Fruit fly (Drosophila melanogaster) whole organism, wandering third instar larva: ENCODE measurements around the gene CG44475.

Experiments used
- Abd-B ChIP-seq: fragments of >200 bp; optimal IDR thresholded peaks from 2 replicates; lab custom pipeline; 2017; ENCODE audit warnings: missing biosample characterization, missing genetic modification characterization
- CG32264 ChIP-seq: fragments of 200-800 bp; sonication (Bioruptor generic); optimal IDR thresholded peaks from 2 replicates; lab custom pipeline; 2016; ENCODE audit warnings: missing biosample characterization, missing genetic modification characterization
- CrebA ChIP-seq: fragments of 200-800 bp; sonication (Bioruptor generic); optimal IDR thresholded peaks from 2 replicates; lab custom pipeline; 2016; ENCODE audit warnings: missing biosample characterization, mild to moderate bottlenecking, missing genetic modification characterization, borderline replicate concordance
- Dif ChIP-seq: fragments of 200-275, 200-300 bp; sonication (Bioruptor generic); optimal IDR thresholded peaks from 2 replicates; lab custom pipeline; 2018; ENCODE audit warnings: missing biosample characterization, missing genetic modification characterization; ENCODE audit not compliant: partially characterized antibody
- GATAd ChIP-seq: sonication (Bioruptor generic); optimal IDR thresholded peaks from 2 replicates; lab custom pipeline; 2016; ENCODE audit warnings: missing biosample characterization, missing genetic modification characterization
- HLH106 ChIP-seq: fragments of 200-800 bp; optimal IDR thresholded peaks from 3 replicates; lab custom pipeline; 2019; ENCODE audit warnings: missing biosample characterization, mild to moderate bottlenecking, missing genetic modification characterization, moderate library complexity
- Hnf4 ChIP-seq: fragments of 200-800 bp; sonication (Bioruptor generic); optimal IDR thresholded peaks from 2 replicates; lab custom pipeline; 2016; ENCODE audit warnings: missing biosample characterization, mild to moderate bottlenecking, missing genetic modification characterization
- Hr78 ChIP-seq: fragments of >200 bp; optimal IDR thresholded peaks from 2 replicates; lab custom pipeline; 2017; ENCODE audit warnings: missing biosample characterization, missing genetic modification characterization
- Hr83 ChIP-seq: fragments of 200-300 bp; sonication (Bioruptor generic); optimal IDR thresholded peaks from 2 replicates; lab custom pipeline; 2016; ENCODE audit warnings: missing biosample characterization, mild to moderate bottlenecking, missing genetic modification characterization, moderate library complexity; ENCODE audit not compliant: poor library complexity, severe bottlenecking
- Jra ChIP-seq: sonication (Bioruptor generic); optimal IDR thresholded peaks from 2 replicates; lab custom pipeline; 2016; ENCODE audit warnings: missing biosample characterization, missing genetic modification characterization
- Myc ChIP-seq: fragments of >200 bp; optimal IDR thresholded peaks from 2 replicates; lab custom pipeline; 2017
- N ChIP-seq: fragments of >200 bp; optimal IDR thresholded peaks from 2 replicates; lab custom pipeline; 2018; ENCODE audit warnings: missing biosample characterization, missing external identifiers, missing genetic modification characterization
- OdsH ChIP-seq: fragments of 200-800 bp; sonication (Bioruptor generic); optimal IDR thresholded peaks from 2 replicates; lab custom pipeline; 2016; ENCODE audit warnings: missing biosample characterization, mild to moderate bottlenecking, missing genetic modification characterization
- Rel ChIP-seq, 2 experiments: fragments of 200-800 bp; sonication (Bioruptor generic) in 1 of 2; optimal IDR thresholded peaks; 2 replicates in 1 of 2; 3 replicates in 1 of 2; lab custom pipeline; 2016 to 2019; ENCODE audit warnings: mild to moderate bottlenecking in 2 of 2, missing biosample characterization in 2 of 2, missing genetic modification characterization in 2 of 2, moderate library complexity in 1 of 2
- Vsx2 ChIP-seq: fragments of 200-300, 225-300 bp; sonication (Bioruptor generic); optimal IDR thresholded peaks from 2 replicates; lab custom pipeline; 2018; ENCODE audit warnings: missing biosample characterization, missing genetic modification characterization; ENCODE audit not compliant: partially characterized antibody
- br ChIP-seq: fragments of 200-800 bp; sonication (Bioruptor generic); optimal IDR thresholded peaks from 2 replicates; lab custom pipeline; 2016; ENCODE audit warnings: missing biosample characterization, missing genetic modification characterization
- brk ChIP-seq: fragments of 200-800 bp; sonication (Bioruptor generic); optimal IDR thresholded peaks from 2 replicates; lab custom pipeline; 2016; ENCODE audit warnings: missing biosample characterization, mild to moderate bottlenecking, missing genetic modification characterization
- dl ChIP-seq, 2 experiments: fragments of 175-275, 200-275 bp in 1 of 2; fragments of 200-275 bp in 1 of 2; sonication (Bioruptor generic); optimal IDR thresholded peaks; lab custom pipeline; 2018; ENCODE audit warnings: mild to moderate bottlenecking in 2 of 2, missing biosample characterization in 2 of 2, missing genetic modification characterization in 2 of 2, moderate library complexity in 2 of 2; ENCODE audit not compliant: partially characterized antibody in 2 of 2, insufficient read depth in 1 of 2
- dmrt93B ChIP-seq: fragments of 200-800 bp; sonication (Bioruptor generic); optimal IDR thresholded peaks from 2 replicates; lab custom pipeline; 2018; ENCODE audit warnings: missing biosample characterization, mild to moderate bottlenecking, missing genetic modification characterization
- dsf ChIP-seq: sonication (Bioruptor generic); optimal IDR thresholded peaks from 2 replicates; lab custom pipeline; 2016; ENCODE audit warnings: missing biosample characterization, missing genetic modification characterization, borderline replicate concordance
- ey ChIP-seq: fragments of 200-800 bp; sonication (Bioruptor generic); optimal IDR thresholded peaks from 2 replicates; lab custom pipeline; 2016; ENCODE audit warnings: missing biosample characterization, missing genetic modification characterization
- foxo ChIP-seq, 2 experiments: fragments of 200-800 bp; sonication (Bioruptor generic); optimal IDR thresholded peaks; 2 replicates in 1 of 2; 3 replicates in 1 of 2; lab custom pipeline; 2016 to 2017; ENCODE audit warnings: missing biosample characterization in 2 of 2, missing genetic modification characterization in 2 of 2
- fru ChIP-seq: fragments of 200-800 bp; sonication (Bioruptor generic); optimal IDR thresholded peaks from 3 replicates; lab custom pipeline; 2016; ENCODE audit warnings: missing biosample characterization, mild to moderate bottlenecking, missing genetic modification characterization
- h ChIP-seq: fragments of 200-800 bp; sonication (Bioruptor generic); optimal IDR thresholded peaks from 3 replicates; lab custom pipeline; 2016; ENCODE audit warnings: missing biosample characterization, mild to moderate bottlenecking, missing genetic modification characterization
- jim ChIP-seq: fragments of 175-275, 200-325 bp; sonication (Bioruptor generic); optimal IDR thresholded peaks from 2 replicates; lab custom pipeline; 2016; ENCODE audit warnings: missing biosample characterization, mild to moderate bottlenecking, missing genetic modification characterization
- lola ChIP-seq: fragments of >200 bp; optimal IDR thresholded peaks from 2 replicates; lab custom pipeline; 2017; ENCODE audit warnings: missing biosample characterization, missing genetic modification characterization
- pan ChIP-seq: fragments of >200 bp; optimal IDR thresholded peaks from 2 replicates; lab custom pipeline; 2017
- psq ChIP-seq: fragments of 200-800 bp; sonication (Bioruptor generic); optimal IDR thresholded peaks from 3 replicates; lab custom pipeline; 2017; ENCODE audit warnings: missing biosample characterization, mild to moderate bottlenecking, missing genetic modification characterization, moderate library complexity
- sage ChIP-seq: fragments of 200-800 bp; sonication (Bioruptor generic); optimal IDR thresholded peaks from 2 replicates; lab custom pipeline; 2016; ENCODE audit warnings: missing biosample characterization, mild to moderate bottlenecking, missing genetic modification characterization
- sv ChIP-seq: fragments of 200-800 bp; sonication (Bioruptor generic); optimal IDR thresholded peaks from 3 replicates; lab custom pipeline; 2016; ENCODE audit warnings: missing biosample characterization, missing genetic modification characterization
- tai ChIP-seq: sonication (Bioruptor generic); optimal IDR thresholded peaks from 2 replicates; lab custom pipeline; 2016; ENCODE audit warnings: missing biosample characterization, missing genetic modification characterization
- usp ChIP-seq: fragments of >200 bp; optimal IDR thresholded peaks from 2 replicates; lab custom pipeline; 2017; ENCODE audit warnings: missing biosample characterization, missing genetic modification characterization
- woc ChIP-seq: sonication (Bioruptor generic); optimal IDR thresholded peaks from 2 replicates; lab custom pipeline; 2016; ENCODE audit warnings: missing biosample characterization, mild to moderate bottlenecking, missing genetic modification characterization

CG44475 gene

dm6 chr2L:15903725-15904124 lies 20.7 kb upstream of the CG44475 start:
- TF ChIP-seq dmrt93B (GFP tag; lab: Kevin White, UChicago) (no peak), lola (GFP tag; lab: Kevin White, UChicago) (no peak), GATAd (GFP tag; lab: Kevin White, UChicago) (no peak), psq (GFP tag; lab: Kevin White, UChicago) (no peak), jim (GFP tag; lab: Kevin White, UChicago) (no peak), br (no peak), Dif (no peak)

dm6 chr2L:15902310-15902709 lies 19.3 kb upstream of the CG44475 start, which contains the start of gene CG31821:
Gene CG31821, minus strand, starts transcription at chr2L:15902410.
- TF ChIP-seq HLH106 (no peak), usp (GFP tag; lab: Kevin White, UChicago) (no peak), OdsH (GFP tag; lab: Kevin White, UChicago) (no peak), sv (GFP tag; lab: Kevin White, UChicago) (no peak), jim (GFP tag; lab: Kevin White, UChicago) (no peak), dl (GFP tag; optimal IDR thresholded peaks at IDR 0.05; lab: Kevin White, UChicago; ENCODE audit: insufficient read depth in 1 of 2, partially characterized antibody in 2 of 2) (no peak), h (no peak), psq (GFP tag; lab: Kevin White, UChicago) (no peak), Hnf4 (GFP tag; lab: Kevin White, UChicago) (no peak), woc (GFP tag; lab: Kevin White, UChicago) (no peak), Vsx2 (GFP tag; lab: Kevin White, UChicago) (no peak), Rel (GFP tag; optimal IDR thresholded peaks at IDR 0.05; lab: Kevin White, UChicago) (no peak), Rel (tag; optimal IDR thresholded peaks at IDR 0.05; lab: Kevin White, UChicago) (no peak), Hr78 (GFP tag; lab: Kevin White, UChicago) (no peak), Hr83 (GFP tag; lab: Kevin White, UChicago) (no peak), br (no peak), pan (lab: Kevin White, UChicago) (no peak)

- TF ChIP-seq Dif (no peak), tai (GFP tag; lab: Kevin White, UChicago) (no peak), Vsx2 (GFP tag; lab: Kevin White, UChicago) (no peak), GATAd (GFP tag; lab: Kevin White, UChicago) (no peak)
Observed at dm6 chr2L:15900424-15900823, 17.4 kb upstream of the CG44475 start, which contains the start of gene CG31823. Gene CG31823, minus strand, starts transcription at chr2L:15900524.

dm6 chr2L:15895154-15895553 lies 12.2 kb upstream of the CG44475 start, which contains the start of gene CG31735:
Gene CG31735, plus strand, starts transcription at chr2L:15895454.
- TF ChIP-seq br = no peak
- TF ChIP-seq brk = no peak
- TF ChIP-seq h = no peak
- TF ChIP-seq CG32264 (GFP tag; lab: Kevin White, UChicago) = no peak
- TF ChIP-seq dmrt93B (GFP tag; lab: Kevin White, UChicago) = no peak
- TF ChIP-seq woc (GFP tag; lab: Kevin White, UChicago) = no peak
- no peak for TF ChIP-seq ey (GFP tag; lab: Kevin White, UChicago)
- no peak for TF ChIP-seq pan (lab: Kevin White, UChicago)
- no peak for TF ChIP-seq sage (GFP tag; lab: Kevin White, UChicago)
- no peak for TF ChIP-seq Hnf4 (GFP tag; lab: Kevin White, UChicago)
- TF ChIP-seq HLH106 = no peak

dm6 chr2L:15893711-15894110 lies 10.7 kb upstream of the CG44475 start, which contains the start of gene Tep1:
Gene Tep1, minus strand, starts transcription at chr2L:15893811.
- TF ChIP-seq Myc (lab: Kevin White, UChicago) (no peak), sage (GFP tag; lab: Kevin White, UChicago) (no peak), h (no peak), CrebA (GFP tag; lab: Kevin White, UChicago) (no peak), dsf (GFP tag; lab: Kevin White, UChicago) (no peak)
- TF ChIP-seq, all 38 proteins: peak for 0

dm6 chr2L:15886187-15886586 lies 3.2 kb upstream of the CG44475 start:
- TF ChIP-seq jim (GFP tag; lab: Kevin White, UChicago) (no peak), dmrt93B (GFP tag; lab: Kevin White, UChicago) (no peak), HLH106 (no peak), Dif (no peak), Hr83 (GFP tag; lab: Kevin White, UChicago) (no peak), Myc (lab: Kevin White, UChicago) (no peak), foxo (GFP tag; optimal IDR thresholded peaks at IDR 0.05; lab: Kevin White, UChicago) (peak in 1 of 2 experiments; percentile 12), Abd-B (GFP tag; lab: Kevin White, UChicago) (no peak), lola (GFP tag; lab: Kevin White, UChicago) (no peak), Jra (no peak), ey (GFP tag; lab: Kevin White, UChicago) (no peak), tai (GFP tag; lab: Kevin White, UChicago) (no peak), N (GFP tag; lab: Kevin White, UChicago) (no peak), woc (GFP tag; lab: Kevin White, UChicago) (no peak), CG32264 (GFP tag; lab: Kevin White, UChicago) (no peak), fru (peak; percentile 22), Vsx2 (GFP tag; lab: Kevin White, UChicago) (no peak), brk (no peak), Hr78 (GFP tag; lab: Kevin White, UChicago) (no peak), h (peak; percentile 34)
